Worm (Caenorhabditis elegans): ENCODE results near the gene Y50D4B.2.

Y50D4B.2 gene

ce11 chrV:1151324-1151742, 51.0 kb downstream of the Y50D4B.2 start (continued):
- TF ChIP-seq xnd-1 (tag; optimal IDR thresholded peaks at IDR 0.05) (no peak), die-1 (tag; optimal IDR thresholded peaks at IDR 0.05) (peak; percentile 81), B0019.2 (GFP tag; conservative IDR thresholded peaks at IDR 0.05) (peak; percentile 65; the same call in 1 of the 2 replicates), F37B4.10 (GFP tag; IDR thresholded peaks at IDR 0.05) (peak; percentile 98), athp-1 (tag; optimal IDR thresholded peaks at IDR 0.05) (peak; percentile 97), F39B2.1 (GFP tag; IDR thresholded peaks at IDR 0.05) (no peak), ceh-27 (GFP tag; optimal IDR thresholded peaks at IDR 0.05) (peak; percentile 97), Y67H2A.10 (GFP tag; conservative IDR thresholded peaks at IDR 0.05) (peak; percentile 82), pha-4 (tag; optimal IDR thresholded peaks at IDR 0.05) (no peak), hlh-26 (GFP tag; conservative IDR thresholded peaks at IDR 0.05) (no peak), lsl-1 (GFP tag; optimal IDR thresholded peaks at IDR 0.05) (peak; percentile 34), Y95B8A.8 (GFP tag; IDR thresholded peaks at IDR 0.05) (peak; percentile 94), nhr-179 (tag; optimal IDR thresholded peaks at IDR 0.05) (peak; percentile 72), F10E7.11 (tag; optimal IDR thresholded peaks at IDR 0.05) (peak; percentile 87), bed-1 (GFP tag; IDR thresholded peaks at IDR 0.05) (no peak), K11D2.4 (GFP tag; IDR thresholded peaks at IDR 0.05) (peak; percentile 99), zim-3 (tag; optimal IDR thresholded peaks at IDR 0.05) (peak; percentile 79), madf-3 (GFP tag; IDR thresholded peaks at IDR 0.05) (peak; percentile 94), rcor-1 (GFP tag; IDR thresholded peaks at IDR 0.05) (peak; percentile 93), Y56A3A.18 (GFP tag; IDR thresholded peaks at IDR 0.05) (peak; percentile 96), hrde-1 (tag; optimal IDR thresholded peaks at IDR 0.05; ENCODE audit: borderline replicate concordance) (no peak), sea-2 (GFP tag; IDR thresholded peaks at IDR 0.05) (peak; percentile 96), dpl-1 (GFP tag; optimal IDR thresholded peaks at IDR 0.05) (peak; percentile 37), lir-1 (GFP tag; conservative IDR thresholded peaks at IDR 0.05) (peak; percentile 92), rpc-1 (optimal IDR thresholded peaks at IDR 0.05) (no peak), rpc-1 (tag; optimal IDR thresholded peaks at IDR 0.05) (no peak), mcd-1 (GFP tag; IDR thresholded peaks at IDR 0.05) (peak; percentile 95), atf-7 (tag; optimal IDR thresholded peaks at IDR 0.05) (peak; percentile 100), madf-8 (GFP tag; conservative IDR thresholded peaks at IDR 0.05) (no peak), chd-7 (tag; optimal IDR thresholded peaks at IDR 0.05) (peak; percentile 100), repo-1 (tag; optimal IDR thresholded peaks at IDR 0.05) (peak; percentile 99), let-607 (tag; optimal IDR thresholded peaks at IDR 0.05) (peak; percentile 93 to 96), hsf-1 (GFP tag; IDR thresholded peaks at IDR 0.05) (peak; percentile 68; the same call in 1 of the 2 replicates), lsy-27 (tag; optimal IDR thresholded peaks at IDR 0.05; ENCODE audit: borderline replicate concordance, insufficient read depth) (no peak), lin-26 (GFP tag; IDR thresholded peaks at IDR 0.05) (peak; percentile 94), ekl-4 (GFP tag; IDR thresholded peaks at IDR 0.05) (peak; percentile 98), tbp1 (GFP tag; optimal IDR thresholded peaks at IDR 0.05) (peak; percentile 77), F22D6.2 (tag; optimal IDR thresholded peaks at IDR 0.05) (peak; percentile 95)

DNA sequence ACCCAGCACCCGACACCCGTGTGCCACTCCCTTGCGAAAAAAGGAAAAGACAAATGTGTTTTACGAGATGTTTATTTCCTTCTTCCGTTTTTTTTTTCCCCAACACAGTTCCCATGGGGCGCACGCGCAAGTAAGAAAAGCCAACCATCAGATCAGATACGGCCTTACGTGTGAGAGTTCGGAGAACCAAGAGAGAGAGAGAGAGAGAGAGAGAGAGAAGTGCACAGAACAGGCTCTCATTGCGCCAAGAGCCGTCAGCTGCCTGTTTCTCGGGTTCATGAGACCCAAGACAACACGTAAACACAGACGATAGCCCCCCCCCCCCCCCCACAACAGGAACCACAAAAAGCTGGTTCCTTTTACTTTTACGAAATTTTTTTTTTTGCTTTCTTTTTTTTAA, 51.5 kb downstream of the Y50D4B.2 start:
- TF ChIP-seq egl-44 (GFP tag; IDR thresholded peaks at IDR 0.05) (0 out of 2 replicates have a peak, but pooled peaks have one; percentile 31), lsy-27 (tag; optimal IDR thresholded peaks at IDR 0.05; ENCODE audit: borderline replicate concordance, insufficient read depth) (no peak), ama-1 (optimal IDR thresholded peaks at IDR 0.05) (peak; percentile 50), ama-1 (GFP tag; optimal IDR thresholded peaks at IDR 0.05) (no peak)
